Fruit fly (Drosophila melanogaster) whole organism, embryonic: ENCODE measurements around the gene CG15027.
A peak's percentile ranks its signal among the peaks of the same experiment; 100 is the strongest.

Experiments
- Abd-B ChIP-seq: fragments of 200-800 bp; sonication (Bioruptor generic); optimal IDR thresholded peaks from 2 replicates; lab custom pipeline; 2018; ENCODE audit warnings: missing biosample characterization, mild to moderate bottlenecking, missing genetic modification characterization, moderate library complexity
- BEAF-32 ChIP-seq: fragments of 200-800 bp; sonication (Bioruptor generic); optimal IDR thresholded peaks from 3 replicates; lab custom pipeline; 2017; ENCODE audit warnings: missing biosample characterization, missing genetic modification characterization, mild to moderate bottlenecking, moderate library complexity, missing genetic modification reagents
- Bgb ChIP-seq: fragments of 200-800 bp; sonication (Bioruptor generic); IDR thresholded peaks from 2 replicates; pipeline ENCODE4 v1.3.6; 2022; ENCODE audit warnings: missing biosample characterization, missing genetic modification characterization; ENCODE audit not compliant: partially characterized antibody
- CG10147 ChIP-seq: fragments of 200-800 bp; sonication (Bioruptor generic); optimal IDR thresholded peaks from 2 replicates; lab custom pipeline; 2019; ENCODE audit warnings: missing biosample characterization, mild to moderate bottlenecking, missing genetic modification characterization, moderate library complexity
- CG10462 ChIP-seq: fragments of 200-800 bp; sonication (Bioruptor generic); optimal IDR thresholded peaks from 2 replicates; lab custom pipeline; 2016; ENCODE audit warnings: missing biosample characterization, missing genetic modification characterization
- CG10565 ChIP-seq: fragments of 200-800 bp; sonication (Bioruptor generic); optimal IDR thresholded peaks from 3 replicates; lab custom pipeline; 2016; ENCODE audit warnings: missing biosample characterization, mild to moderate bottlenecking, missing genetic modification characterization
- CG11504 ChIP-seq: fragments of 200-800 bp; sonication (Bioruptor generic); optimal IDR thresholded peaks from 3 replicates; lab custom pipeline; 2019; ENCODE audit warnings: missing biosample characterization, mild to moderate bottlenecking, missing genetic modification characterization, moderate library complexity
- CG12391 ChIP-seq: fragments of 200-800 bp; sonication (Bioruptor generic); optimal IDR thresholded peaks from 3 replicates; lab custom pipeline; 2018; ENCODE audit warnings: missing biosample characterization, mild to moderate bottlenecking, missing genetic modification characterization, moderate library complexity
- CG12744 ChIP-seq: fragments of 200-800 bp; sonication (Bioruptor generic); optimal IDR thresholded peaks from 2 replicates; lab custom pipeline; 2016; ENCODE audit warnings: missing biosample characterization, missing genetic modification characterization
- CG16779 ChIP-seq: fragments of 200-800 bp; sonication (Bioruptor generic); IDR thresholded peaks from 2 replicates; pipeline ENCODE4 v1.3.6; 2022; ENCODE audit warnings: missing biosample characterization, missing genetic modification characterization
- CG16815 ChIP-seq: fragments of 200-800 bp; sonication (Bioruptor generic); optimal IDR thresholded peaks from 3 replicates; lab custom pipeline; 2017; ENCODE audit warnings: missing biosample characterization, mild to moderate bottlenecking, missing genetic modification characterization
- CG16863 ChIP-seq: fragments of 200-800 bp; sonication (Bioruptor generic); optimal IDR thresholded peaks from 3 replicates; lab custom pipeline; 2016; ENCODE audit warnings: missing biosample characterization, missing genetic modification characterization
- CG1832 ChIP-seq: fragments of 200-800 bp; sonication (Bioruptor generic); optimal IDR thresholded peaks from 2 replicates; lab custom pipeline; 2017; ENCODE audit warnings: missing biosample characterization, mild to moderate bottlenecking, missing genetic modification characterization, inconsistent platforms
- CG3065 ChIP-seq: fragments of 200-800 bp; sonication (Bioruptor generic); optimal IDR thresholded peaks from 2 replicates; lab custom pipeline; 2016; ENCODE audit warnings: missing biosample characterization, missing genetic modification characterization
- CG3163 ChIP-seq: fragments of 200-800 bp; sonication (Bioruptor generic); optimal IDR thresholded peaks from 3 replicates; lab custom pipeline; 2016; ENCODE audit warnings: missing biosample characterization, missing genetic modification characterization
- CG3281 ChIP-seq: fragments of 200-800 bp; sonication (Bioruptor generic); optimal IDR thresholded peaks from 3 replicates; lab custom pipeline; 2017; ENCODE audit warnings: missing biosample characterization, mild to moderate bottlenecking, missing genetic modification characterization
- CG4282 ChIP-seq: fragments of 200-800 bp; sonication (Bioruptor generic); optimal IDR thresholded peaks from 2 replicates; lab custom pipeline; 2016; ENCODE audit warnings: missing biosample characterization, missing genetic modification characterization
- CG4360 ChIP-seq: fragments of 200-800 bp; sonication (Bioruptor generic); IDR thresholded peaks from 2 replicates; pipeline ENCODE4 v1.3.6; 2022; ENCODE audit warnings: missing biosample characterization, missing genetic modification characterization
- CG5953 ChIP-seq: fragments of 200-800 bp; sonication (Bioruptor generic); IDR thresholded peaks from 2 replicates; pipeline ENCODE4 v1.3.6; 2022; ENCODE audit warnings: missing biosample characterization, missing genetic modification characterization
- CG6254 ChIP-seq: fragments of 200-800 bp; sonication (Bioruptor generic); optimal IDR thresholded peaks from 3 replicates; lab custom pipeline; 2017; ENCODE audit warnings: mild to moderate bottlenecking, missing biosample characterization, missing genetic modification reagents, missing genetic modification characterization
- CG6854 ChIP-seq: fragments of 200-800 bp; sonication (Bioruptor generic); optimal IDR thresholded peaks from 3 replicates; lab custom pipeline; 2017; ENCODE audit warnings: missing biosample characterization, mild to moderate bottlenecking, missing genetic modification characterization
- CG8765 ChIP-seq: fragments of 200-800 bp; sonication (Bioruptor generic); IDR thresholded peaks from 2 replicates; pipeline ENCODE4 v1.3.6; 2022; ENCODE audit warnings: missing biosample characterization, missing genetic modification characterization
- CG9797 ChIP-seq: fragments of 200-800 bp; sonication (Bioruptor generic); optimal IDR thresholded peaks from 3 replicates; lab custom pipeline; 2018; ENCODE audit warnings: missing biosample characterization, mild to moderate bottlenecking, missing genetic modification characterization
- Camta ChIP-seq: fragments of 200-800 bp; sonication (Bioruptor generic); optimal IDR thresholded peaks from 2 replicates; lab custom pipeline; 2016; ENCODE audit warnings: missing biosample characterization, missing genetic modification characterization
- D19A ChIP-seq: fragments of 200-800 bp; optimal IDR thresholded peaks from 3 replicates; lab custom pipeline; 2019; ENCODE audit warnings: missing biosample characterization, mild to moderate bottlenecking, missing genetic modification characterization, moderate library complexity
- E2f2 ChIP-seq: fragments of 200-800 bp; sonication (Bioruptor generic); IDR thresholded peaks from 2 replicates; pipeline ENCODE4 v1.3.6; 2022; ENCODE audit warnings: missing biosample characterization, missing genetic modification characterization
- Hr39 ChIP-seq: fragments of >200 bp; optimal IDR thresholded peaks from 2 replicates; lab custom pipeline; 2017
- Tbp ChIP-seq: fragments of >200 bp; optimal IDR thresholded peaks from 2 replicates; lab custom pipeline; 2018; ENCODE audit warnings: missing biosample characterization, missing genetic modification characterization
- YL-1 ChIP-seq: fragments of 200-800 bp; sonication (Bioruptor generic); optimal IDR thresholded peaks from 3 replicates; lab custom pipeline; 2017; ENCODE audit warnings: missing biosample characterization, mild to moderate bottlenecking, missing genetic modification characterization
- cas ChIP-seq: fragments of 200-800 bp; sonication (Bioruptor generic); IDR thresholded peaks from 2 replicates; pipeline ENCODE4 v1.3.6; 2022; ENCODE audit warnings: missing biosample characterization, missing genetic modification characterization
- cato ChIP-seq: fragments of 200-800 bp; sonication (Bioruptor generic); optimal IDR thresholded peaks from 2 replicates; lab custom pipeline; 2016; ENCODE audit warnings: missing biosample characterization, missing genetic modification characterization, borderline replicate concordance
- corto ChIP-seq: fragments of 200-800 bp; sonication (Bioruptor generic); optimal IDR thresholded peaks from 2 replicates; lab custom pipeline; 2016; ENCODE audit warnings: missing biosample characterization, mild to moderate bottlenecking, missing genetic modification characterization, moderate library complexity
- crc ChIP-seq: fragments of 200-800 bp; sonication (Bioruptor generic); optimal IDR thresholded peaks from 2 replicates; lab custom pipeline; 2016; ENCODE audit warnings: missing biosample characterization, missing genetic modification characterization
- cwo ChIP-seq: fragments of 200-800 bp; sonication (Bioruptor generic); optimal IDR thresholded peaks from 3 replicates; lab custom pipeline; 2017; ENCODE audit warnings: missing biosample characterization, missing genetic modification characterization, mild to moderate bottlenecking, moderate library complexity, missing genetic modification reagents
- dati ChIP-seq: fragments of 200-800 bp; sonication (Bioruptor generic); IDR thresholded peaks from 2 replicates; pipeline ENCODE4 v1.3.6; 2022; ENCODE audit warnings: missing biosample characterization, missing genetic modification characterization
- dpn ChIP-seq, 2 experiments: fragments of 200-800 bp; sonication (Bioruptor generic); optimal IDR thresholded peaks; 3 replicates each; lab custom pipeline; 2016; ENCODE audit warnings: missing biosample characterization in 2 of 2, missing genetic modification characterization in 2 of 2
- emc ChIP-seq: fragments of 200-800 bp; sonication (Bioruptor generic); optimal IDR thresholded peaks from 2 replicates; lab custom pipeline; 2016; ENCODE audit warnings: missing biosample characterization, missing genetic modification characterization
- ind ChIP-seq: fragments of 200-800 bp; sonication (Bioruptor generic); optimal IDR thresholded peaks from 3 replicates; lab custom pipeline; 2016; ENCODE audit warnings: missing biosample characterization, missing genetic modification characterization
- ken ChIP-seq: fragments of 200-800 bp; sonication (Bioruptor generic); IDR thresholded peaks from 3 replicates; pipeline ENCODE4 v1.3.6; 2022; ENCODE audit warnings: missing biosample characterization, missing genetic modification characterization
- lbe ChIP-seq: fragments of 200-800 bp; sonication (Bioruptor generic); optimal IDR thresholded peaks from 2 replicates; lab custom pipeline; 2016; ENCODE audit warnings: missing biosample characterization, mild to moderate bottlenecking, missing genetic modification characterization
- luna ChIP-seq: fragments of 200-800 bp; sonication (Bioruptor generic); optimal IDR thresholded peaks from 2 replicates; lab custom pipeline; 2016; ENCODE audit warnings: missing biosample characterization, missing genetic modification characterization
- maf-S ChIP-seq: fragments of 200-800 bp; sonication (Bioruptor generic); optimal IDR thresholded peaks from 2 replicates; lab custom pipeline; 2016; ENCODE audit warnings: missing biosample characterization, missing genetic modification characterization
- onecut ChIP-seq: fragments of 200-800 bp; sonication (Bioruptor generic); IDR thresholded peaks from 2 replicates; pipeline ENCODE4 v1.3.6; 2022; ENCODE audit warnings: missing biosample characterization, missing genetic modification characterization
- phol ChIP-seq: fragments of 200-800 bp; sonication (Bioruptor generic); optimal IDR thresholded peaks from 3 replicates; lab custom pipeline; 2018; ENCODE audit warnings: missing biosample characterization, mild to moderate bottlenecking, missing genetic modification characterization, moderate library complexity
- pita ChIP-seq: fragments of 200-800 bp; sonication (Bioruptor generic); optimal IDR thresholded peaks from 2 replicates; lab custom pipeline; 2017; ENCODE audit warnings: missing biosample characterization, mild to moderate bottlenecking, missing genetic modification characterization
- run ChIP-seq: fragments of 200-800 bp; sonication (Bioruptor generic); optimal IDR thresholded peaks from 3 replicates; lab custom pipeline; 2018; ENCODE audit warnings: missing biosample characterization, mild to moderate bottlenecking, missing genetic modification characterization
- sens-2 ChIP-seq: fragments of 200-800 bp; sonication (Bioruptor generic); IDR thresholded peaks from 2 replicates; pipeline ENCODE4 v1.3.6; 2022; ENCODE audit warnings: missing biosample characterization, missing genetic modification characterization
- slp2 ChIP-seq: fragments of 200-800 bp; sonication (Bioruptor generic); optimal IDR thresholded peaks from 2 replicates; lab custom pipeline; 2016; ENCODE audit warnings: missing biosample characterization, missing genetic modification characterization
- tio ChIP-seq: fragments of 200-800 bp; sonication (Bioruptor generic); optimal IDR thresholded peaks from 2 replicates; lab custom pipeline; 2017; ENCODE audit warnings: missing biosample characterization, missing genetic modification characterization, inconsistent platforms
- tna ChIP-seq: fragments of 200-800 bp; sonication (Bioruptor generic); IDR thresholded peaks from 2 replicates; pipeline ENCODE4 v1.3.6; 2022; ENCODE audit warnings: missing biosample characterization, missing genetic modification characterization; ENCODE audit not compliant: partially characterized antibody
- ttk ChIP-seq: fragments of 200-800 bp; sonication (Bioruptor generic); IDR thresholded peaks from 2 replicates; pipeline ENCODE4 v2.1.2; 2022; ENCODE audit warnings: missing biosample characterization, missing genetic modification characterization
- twi ChIP-seq: fragments of 200-800 bp; optimal IDR thresholded peaks from 2 replicates; lab custom pipeline; 2019; ENCODE audit warnings: missing biosample characterization, mild to moderate bottlenecking, missing genetic modification characterization, moderate library complexity
- yki ChIP-seq: fragments of >200 bp; optimal IDR thresholded peaks from 3 replicates; lab custom pipeline; 2018

The CG15027 gene

dm6 chrX:15043700-15044225 is 41.9 kb downstream of the CG15027 start, which contains the start of gene CG5541 (continued):
- TF ChIP-seq CG12391 (tag; lab: Kevin White, UChicago) (peak; percentile 21), CG5953 (GFP tag; lab: Robert Waterston, UW) (no peak), CG12744 (GFP tag; lab: Kevin White, UChicago) (no peak), dati (no peak), phol (tag; lab: Kevin White, UChicago) (peak; percentile 6), CG3281 (GFP tag; lab: Kevin White, UChicago) (peak; percentile 52), luna (no peak), tna (no peak), pita (GFP tag; lab: Kevin White, UChicago) (no peak), CG1832 (GFP tag; lab: Kevin White, UChicago) (no peak), CG16863 (GFP tag; lab: Kevin White, UChicago) (no peak), D19A (no peak), cato (GFP tag; lab: Kevin White, UChicago) (no peak), ken (GFP tag; lab: Robert Waterston, UW) (no peak), CG8765 (no peak), emc (GFP tag; lab: Kevin White, UChicago) (no peak), crc (GFP tag; lab: Kevin White, UChicago) (no peak), Hr39 (no peak), maf-S (no peak), Abd-B (GFP tag; lab: Kevin White, UChicago) (no peak), E2f2 (no peak), slp2 (no peak), CG11504 (tag; lab: Kevin White, UChicago) (no peak), tio (GFP tag; lab: Kevin White, UChicago) (no peak), CG6254 (GFP tag; lab: Kevin White, UChicago) (no peak), CG4282 (GFP tag; lab: Kevin White, UChicago) (no peak), lbe (GFP tag; lab: Kevin White, UChicago) (no peak), CG16815 (GFP tag; lab: Kevin White, UChicago) (no peak), dpn (GFP tag; optimal IDR thresholded peaks at IDR 0.05; lab: Kevin White, UChicago) (no peak), cwo (GFP tag; lab: Kevin White, UChicago) (no peak), YL-1 (no peak), CG10565 (GFP tag; lab: Kevin White, UChicago) (no peak), CG3163 (no peak), CG6854 (GFP tag; lab: Kevin White, UChicago) (peak; percentile 33), Tbp (no peak), twi (no peak), BEAF-32 (GFP tag; lab: Kevin White, UChicago) (peak; percentile 6), Bgb (GFP tag; lab: Robert Waterston, UW) (no peak), CG10462 (GFP tag; lab: Kevin White, UChicago) (no peak), CG16779 (no peak), ind (GFP tag; lab: Kevin White, UChicago) (no peak), sens-2 (no peak), onecut (GFP tag; lab: Robert Waterston, UW) (no peak), CG10147 (GFP tag; lab: Kevin White, UChicago) (peak; percentile 44), CG4360 (GFP tag; lab: Robert Waterston, UW) (no peak), CG3065 (GFP tag; lab: Kevin White, UChicago) (no peak), run (tag; lab: Kevin White, UChicago) (no peak), CG9797 (no peak), corto (no peak), yki (no peak), cas (GFP tag; lab: Robert Waterston, UW) (no peak), Camta (GFP tag; lab: Kevin White, UChicago) (no peak), ttk (GFP tag; lab: Robert Waterston, UW) (no peak)
